Fruit fly (Drosophila melanogaster): ENCODE measurements around the gene Ets65A.

The Ets65A gene

DNA sequence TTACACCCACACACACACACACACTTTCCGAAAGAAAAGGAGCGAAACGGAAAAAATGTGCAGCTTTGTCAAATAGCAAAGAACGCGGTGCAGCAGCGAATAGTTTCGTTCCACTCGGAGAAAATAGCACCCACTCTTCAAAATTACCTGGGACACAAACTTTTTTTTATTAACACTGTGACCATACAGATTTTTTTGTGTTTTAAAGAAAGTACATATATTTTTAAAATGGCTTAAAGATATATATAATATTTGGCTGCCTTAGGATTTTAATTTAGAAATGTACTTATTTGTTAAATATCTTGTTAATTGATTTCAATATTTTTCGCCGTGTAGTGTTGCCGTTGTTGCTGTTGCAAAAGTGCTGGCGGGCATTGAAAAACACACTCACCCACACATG lies 13.0 kb upstream of the Ets65A start:
- TF ChIP-seq CG8478 (optimal IDR thresholded peaks at IDR 0.05) (no peak), CTCF (optimal IDR thresholded peaks at IDR 0.05) (no peak)

- TF ChIP-seq CTCF (optimal IDR thresholded peaks at IDR 0.05) (no peak), CG8478 (optimal IDR thresholded peaks at IDR 0.05) (no peak)
These were observed 12.3 kb upstream of the Ets65A start for dm6 chr3L:6085157-6085556.

dm6 chr3L:6085988-6086387 lies 11.4 kb upstream of the Ets65A start:
- no peak for TF ChIP-seq CG8478 (optimal IDR thresholded peaks at IDR 0.05)
- TF ChIP-seq CTCF (optimal IDR thresholded peaks at IDR 0.05) = no peak

DNA sequence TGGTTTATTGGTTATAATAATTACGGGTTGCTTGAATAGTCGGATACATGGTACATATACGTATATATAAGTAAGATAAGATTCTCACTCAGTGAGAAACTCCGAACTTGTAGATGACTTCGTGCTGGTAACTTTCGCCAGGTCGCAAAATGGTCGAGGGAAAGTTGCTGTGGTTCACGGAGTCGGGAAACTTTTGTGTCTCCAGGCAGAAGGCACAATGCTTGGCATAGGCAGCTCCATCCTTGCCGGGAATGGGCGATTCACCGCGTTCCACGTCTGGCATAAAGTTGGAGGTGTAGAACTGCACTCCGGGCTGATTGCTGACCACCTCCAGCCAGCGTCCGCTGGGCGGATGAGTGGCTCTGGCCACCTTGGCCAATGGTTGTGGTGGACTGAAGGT lies 4.2 kb upstream of the Ets65A start, which contains the start of gene CG10469:
TSS of gene CG10469 (minus strand) at position 101 of the 400 bp plus-strand sequence.
- TF ChIP-seq CG8478 (optimal IDR thresholded peaks at IDR 0.05) = no peak
- no peak for TF ChIP-seq CTCF (optimal IDR thresholded peaks at IDR 0.05)

DNA sequence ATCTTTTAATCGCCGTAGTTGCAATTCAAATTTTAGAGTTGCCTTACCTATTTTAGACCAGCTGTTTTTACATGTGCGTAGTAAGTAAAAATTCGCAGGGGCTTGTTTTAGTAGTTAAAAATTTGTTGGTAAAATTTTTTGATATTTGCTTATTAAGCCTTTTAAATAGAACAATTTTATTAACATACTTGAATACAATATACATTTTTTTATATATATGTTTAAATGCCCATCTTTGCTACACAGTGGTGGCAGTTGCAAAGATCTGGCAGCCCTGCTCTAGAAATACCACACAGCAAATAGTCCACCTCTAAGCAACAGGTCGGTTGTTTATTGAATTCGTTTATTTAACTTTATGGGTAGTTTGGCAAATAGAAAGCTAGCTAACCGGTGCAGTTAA lies 2.7 kb upstream of the Ets65A start, which contains the start of the genes CG10467 and loj:
TSS of gene CG10467 (minus strand) at position 51 of the 400 bp plus-strand sequence.
TSS of gene loj (plus strand) at position 291 of the 400 bp plus-strand sequence.
- no peak for TF ChIP-seq CTCF (optimal IDR thresholded peaks at IDR 0.05)
- TF ChIP-seq CG8478 (optimal IDR thresholded peaks at IDR 0.05) = no peak

DNA sequence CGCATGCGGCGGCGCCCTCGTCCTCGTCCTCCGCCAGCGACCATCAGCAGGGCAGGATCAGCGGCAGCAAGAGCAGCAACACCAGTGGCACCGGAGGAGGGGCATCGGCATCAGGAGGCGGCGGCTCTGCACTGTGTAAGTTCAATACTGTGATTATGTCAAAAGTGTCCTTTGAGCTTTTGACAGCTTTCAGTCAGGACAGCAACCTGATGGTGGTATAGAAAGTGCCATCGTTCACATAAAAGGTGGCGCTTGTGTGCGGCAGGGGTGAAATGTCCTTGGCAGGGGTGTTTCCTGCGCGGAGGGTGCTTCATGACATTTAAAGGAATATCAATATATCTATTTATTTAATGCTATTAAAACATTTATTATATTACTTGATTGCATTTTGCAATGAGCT lies 6.2 kb downstream of the Ets65A start:
- TF ChIP-seq CTCF (optimal IDR thresholded peaks at IDR 0.05) (peak; percentile 89 to 95), CG8478 (optimal IDR thresholded peaks at IDR 0.05) (no peak)

- TF ChIP-seq CTCF (optimal IDR thresholded peaks at IDR 0.05) (no peak), CG8478 (optimal IDR thresholded peaks at IDR 0.05) (no peak)
These were observed 7.1 kb downstream of the Ets65A start for dm6 chr3L:6104551-6104950.

- no peak for TF ChIP-seq CTCF (optimal IDR thresholded peaks at IDR 0.05)
- TF ChIP-seq CG8478 (optimal IDR thresholded peaks at IDR 0.05) = no peak
These were observed 8.0 kb downstream of the Ets65A start for dm6 chr3L:6105435-6105834.

DNA sequence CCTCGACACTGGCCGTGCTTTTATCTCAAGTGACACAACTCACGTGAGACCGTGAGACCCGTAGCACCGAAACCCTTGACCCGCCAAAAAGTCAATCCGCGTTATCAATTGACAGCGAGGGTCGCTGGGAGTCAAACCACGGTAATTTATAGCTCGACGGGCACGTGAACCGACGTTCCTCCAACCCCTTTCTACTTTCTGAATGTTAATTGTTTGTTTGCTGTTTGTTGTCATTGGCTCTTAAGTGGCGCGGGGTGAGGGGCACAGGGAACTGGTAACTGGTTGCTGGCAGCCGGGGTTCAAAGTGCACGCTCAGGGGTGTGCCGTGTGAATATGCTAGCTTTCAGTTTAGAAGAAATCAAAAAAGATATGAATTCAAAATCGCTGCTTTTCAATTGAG lies 9.3 kb downstream of the Ets65A start:
- TF ChIP-seq CG8478 (optimal IDR thresholded peaks at IDR 0.05) (no peak), CTCF (optimal IDR thresholded peaks at IDR 0.05) (no peak)

DNA sequence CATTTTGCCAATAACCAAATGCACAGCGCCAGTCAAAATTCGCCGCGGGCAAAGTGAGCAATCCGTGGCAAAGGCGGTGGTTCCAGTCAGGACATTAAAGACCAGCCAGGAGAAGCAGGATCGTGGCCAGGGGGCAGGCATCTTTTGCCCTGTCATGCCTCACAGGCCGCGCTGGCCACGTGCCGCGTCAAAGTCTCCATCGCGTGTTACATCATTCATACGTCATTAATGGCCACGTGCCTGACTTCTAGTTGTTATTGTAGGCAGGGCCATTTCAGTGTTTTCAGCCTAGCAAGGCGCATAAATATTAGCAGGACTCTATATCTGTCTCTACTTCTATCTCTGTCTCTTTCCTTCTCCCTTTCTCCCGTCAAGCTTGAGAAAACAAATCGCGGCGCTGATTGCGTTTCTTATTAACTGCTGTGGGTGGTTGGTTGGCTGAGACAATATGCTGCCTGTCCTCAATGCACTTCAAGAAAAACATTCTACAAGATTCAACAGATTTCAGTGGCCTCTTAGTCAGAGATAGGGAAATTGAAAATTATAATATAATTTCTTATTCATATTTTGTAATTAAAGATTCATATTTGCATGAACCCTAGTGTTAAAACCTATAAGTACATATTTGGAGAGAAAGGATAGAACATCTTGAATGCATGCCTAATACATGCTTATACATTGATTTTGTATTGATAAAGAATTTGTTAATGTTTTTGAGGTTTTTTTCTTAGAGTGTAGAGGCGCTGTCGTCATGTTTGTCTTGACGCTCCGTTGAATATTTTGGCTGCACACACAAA lies 11.0 kb downstream of the Ets65A start:
- no peak for TF ChIP-seq CTCF (optimal IDR thresholded peaks at IDR 0.05)
- no peak for TF ChIP-seq CG8478 (optimal IDR thresholded peaks at IDR 0.05)

dm6 chr3L:6110673-6111449 lies 13.4 kb downstream of the Ets65A start:
- TF ChIP-seq CTCF (optimal IDR thresholded peaks at IDR 0.05) (no peak), CG8478 (optimal IDR thresholded peaks at IDR 0.05) (no peak)

- TF ChIP-seq CTCF (optimal IDR thresholded peaks at IDR 0.05) (no peak), CG8478 (optimal IDR thresholded peaks at IDR 0.05) (no peak)
These were observed 14.0 kb downstream of the Ets65A start for dm6 chr3L:6111458-6111857.

DNA sequence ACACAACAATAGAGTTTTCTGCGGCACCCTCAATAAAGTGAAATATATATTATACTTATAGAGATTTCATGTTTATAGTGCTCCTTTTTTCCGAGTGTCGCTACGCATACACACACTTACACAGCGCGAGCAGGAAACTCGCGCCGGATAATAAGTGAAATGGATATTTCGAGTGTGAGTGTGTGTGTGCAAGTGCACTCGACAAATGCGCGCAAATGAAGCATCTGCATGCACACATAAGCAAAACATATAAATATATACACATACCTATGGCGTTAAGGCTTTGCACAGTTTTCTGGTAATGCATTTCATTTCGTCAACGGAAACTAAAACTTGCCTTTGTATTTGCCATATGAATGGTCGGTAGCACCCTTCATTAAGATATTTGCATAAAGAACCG lies 18.1 kb downstream of the Ets65A start:
- no peak for TF ChIP-seq CTCF (optimal IDR thresholded peaks at IDR 0.05)
- TF ChIP-seq CG8478 (optimal IDR thresholded peaks at IDR 0.05) = no peak

DNA sequence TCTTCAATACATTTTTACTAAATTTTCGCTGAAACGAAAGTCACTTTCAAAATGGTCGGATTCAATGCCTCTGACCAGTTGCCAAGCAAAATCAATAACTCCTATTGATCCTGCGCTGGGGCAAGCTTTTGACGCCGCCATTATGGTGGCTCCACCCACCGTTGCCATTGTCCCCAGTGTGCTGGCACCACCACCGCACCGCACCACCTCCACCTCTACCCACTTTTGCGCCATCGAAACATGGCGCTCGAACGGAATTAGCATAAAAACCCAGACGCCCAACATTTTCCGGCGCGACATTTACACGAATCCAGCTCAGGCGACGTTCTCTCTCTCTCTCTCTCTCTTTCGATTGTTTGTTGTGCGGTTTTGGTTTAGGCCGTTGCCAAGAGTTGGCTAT lies 19.5 kb downstream of the Ets65A start:
- TF ChIP-seq CG8478 (optimal IDR thresholded peaks at IDR 0.05) = no peak
- no peak for TF ChIP-seq CTCF (optimal IDR thresholded peaks at IDR 0.05)

dm6 chr3L:6124616-6125408 lies 27.4 kb downstream of the Ets65A start:
- no peak for TF ChIP-seq CG8478 (optimal IDR thresholded peaks at IDR 0.05)
- peak; percentile 91 to 94 for TF ChIP-seq CTCF (optimal IDR thresholded peaks at IDR 0.05)

Data from S2 (cell line).